Worm (Caenorhabditis elegans) whole organism, L4/young adult: ENCODE data around the gene nlp-31.

Source experiments
- W03F9.2 ChIP-seq: fragments of 150-350 bp; optimal IDR thresholded peaks from 2 replicates; lab custom pipeline; 2014; ENCODE audit warnings: missing biosample characterization, missing genetic modification characterization
- him-1 ChIP-seq: sonication (generic microtip); optimal IDR thresholded peaks from 2 replicates; lab custom pipeline; 2016; ENCODE audit warnings: missing genotype, missing genetic modification reagents, missing genetic modification characterization, missing compliant biosample characterization

ce11 chrV:4018591-4018990 lies 38.7 kb downstream of the nlp-31 start:
- TF ChIP-seq W03F9.2 (tag; lab: Kevin White, UChicago) (no peak), him-1 (tag; lab: Kevin White, UChicago) (no peak)
